Worm (Caenorhabditis elegans) whole organism, L4 larva: ENCODE measurements around the gene T03D8.6.

Source experiments
- mdl-1 ChIP-seq, 2 experiments: fragments of 150-350 bp in 1 of 2; sonication (generic microtip) in 1 of 2; optimal IDR thresholded peaks; 2 replicates each; lab custom pipeline; 2014 to 2017; ENCODE audit warnings: missing biosample characterization in 2 of 2, missing genetic modification characterization in 2 of 2
- ztf-11 ChIP-seq: fragments of 150-350 bp; optimal IDR thresholded peaks from 2 replicates; lab custom pipeline; 2014; ENCODE audit warnings: missing biosample characterization, missing genetic modification characterization

DNA sequence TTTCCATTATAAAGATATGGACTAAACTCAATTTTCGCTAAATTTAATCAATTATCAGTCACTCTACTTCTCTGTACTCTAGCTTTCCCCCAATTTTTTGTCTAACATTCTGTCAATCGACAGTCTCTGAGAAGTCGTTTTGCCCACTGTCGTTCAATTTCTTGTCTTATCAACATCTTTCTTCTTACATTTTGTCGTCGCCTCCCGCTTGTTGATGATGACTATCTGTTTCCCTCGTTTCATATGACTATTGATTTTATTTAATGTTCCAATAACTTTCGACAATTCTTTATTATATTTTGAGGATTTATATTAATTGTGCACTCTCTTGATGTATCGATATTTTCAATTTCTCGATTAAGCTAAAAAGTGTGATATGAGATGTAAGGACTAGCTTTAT lies 41.2 kb downstream of the T03D8.6 start:
- TF ChIP-seq mdl-1 (tag; optimal IDR thresholded peaks at IDR 0.05; lab: Kevin White, UChicago), result no peak
- no peak for TF ChIP-seq ztf-11 (tag; lab: Kevin White, UChicago)
